Fruit fly (Drosophila melanogaster) S2 (cell line): ENCODE measurements around the gene CG3625.

Source experiments
- CG8478 ChIP-seq: fragments of >200 bp; optimal IDR thresholded peaks from 2 replicates; lab custom pipeline; 2018
- CTCF ChIP-seq, 2 experiments: fragments of >200 bp; optimal IDR thresholded peaks; 2 replicates each; lab custom pipeline; 2018

CG3625 gene

DNA sequence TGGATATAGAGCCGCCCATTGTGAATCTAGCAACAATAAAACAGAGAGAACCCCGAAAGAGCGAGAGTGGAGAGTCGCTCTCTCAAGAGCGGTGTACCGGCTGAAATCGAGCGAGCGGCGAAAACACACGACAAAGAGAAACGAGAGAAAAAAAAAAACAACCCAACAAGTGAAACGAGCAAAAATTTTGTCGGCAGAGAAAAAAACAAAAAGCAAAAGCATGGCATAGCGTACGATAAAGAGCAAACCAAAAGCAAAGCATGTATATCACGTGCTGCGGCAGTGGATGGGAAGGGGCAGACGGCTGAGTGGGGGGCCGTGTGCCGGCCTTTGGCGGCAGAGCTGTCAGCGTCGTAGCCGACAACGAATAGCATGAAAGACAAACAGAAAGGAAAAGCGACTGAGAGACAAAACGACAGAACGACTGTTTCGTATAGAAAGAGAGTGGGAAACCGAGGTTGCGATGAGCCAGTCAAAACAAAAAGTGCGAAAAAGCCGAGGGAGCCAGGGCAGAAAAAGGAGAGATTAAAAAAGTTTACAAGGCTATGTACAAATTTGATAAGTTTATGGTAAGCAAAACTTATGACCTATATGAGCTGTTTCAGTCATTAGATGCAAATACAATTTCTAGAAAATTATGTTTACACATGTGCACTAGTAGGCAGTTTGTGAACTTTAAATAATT lies 44.8 kb downstream of the CG3625 start:
- TF ChIP-seq CG8478 (lab: Kevin White, UChicago) (no peak), CTCF (optimal IDR thresholded peaks at IDR 0.05; lab: Kevin White, UChicago) (no peak)

DNA sequence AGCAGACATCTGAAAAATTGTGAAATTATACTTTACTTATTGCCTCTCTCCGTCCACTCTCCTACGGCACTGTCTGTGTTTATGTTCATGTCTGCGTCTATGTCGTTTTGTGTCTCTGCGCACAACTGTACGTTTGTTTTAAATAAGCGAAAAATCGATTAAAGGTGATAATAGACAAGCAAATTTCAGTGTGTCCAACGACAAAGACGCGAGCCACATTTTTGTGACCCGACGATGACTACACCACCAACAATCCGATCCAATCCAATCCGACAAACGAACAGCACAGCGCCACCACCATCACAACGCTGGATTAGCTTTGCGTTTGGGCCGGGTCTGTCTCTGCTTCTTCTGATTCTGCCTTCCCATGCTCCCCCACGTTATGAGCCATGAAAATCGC lies 47.0 kb downstream of the CG3625 start:
- TF ChIP-seq CG8478 (lab: Kevin White, UChicago) (no peak), CTCF (optimal IDR thresholded peaks at IDR 0.05; lab: Kevin White, UChicago) (no peak)

DNA sequence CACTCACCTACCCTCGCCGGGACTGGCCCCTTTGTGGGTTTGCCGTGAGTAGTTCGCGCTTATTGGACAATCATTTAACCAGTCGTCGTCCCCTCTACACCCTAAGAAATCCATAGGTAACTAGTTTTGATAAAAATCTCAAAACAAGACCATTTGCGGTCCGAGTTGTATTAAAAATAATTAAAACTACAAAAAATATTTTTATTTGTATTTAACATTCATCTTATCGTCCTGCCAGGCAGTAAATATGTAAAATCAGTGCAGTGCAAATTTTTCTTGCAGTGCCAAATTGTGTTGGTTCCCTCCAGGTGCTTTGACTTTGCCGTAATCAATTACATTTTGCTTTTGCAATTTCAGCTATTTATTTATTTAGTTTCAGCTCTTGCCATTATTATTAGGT lies 47.8 kb downstream of the CG3625 start:
- TF ChIP-seq CG8478 (lab: Kevin White, UChicago): no peak
- no peak for TF ChIP-seq CTCF (optimal IDR thresholded peaks at IDR 0.05; lab: Kevin White, UChicago)

DNA sequence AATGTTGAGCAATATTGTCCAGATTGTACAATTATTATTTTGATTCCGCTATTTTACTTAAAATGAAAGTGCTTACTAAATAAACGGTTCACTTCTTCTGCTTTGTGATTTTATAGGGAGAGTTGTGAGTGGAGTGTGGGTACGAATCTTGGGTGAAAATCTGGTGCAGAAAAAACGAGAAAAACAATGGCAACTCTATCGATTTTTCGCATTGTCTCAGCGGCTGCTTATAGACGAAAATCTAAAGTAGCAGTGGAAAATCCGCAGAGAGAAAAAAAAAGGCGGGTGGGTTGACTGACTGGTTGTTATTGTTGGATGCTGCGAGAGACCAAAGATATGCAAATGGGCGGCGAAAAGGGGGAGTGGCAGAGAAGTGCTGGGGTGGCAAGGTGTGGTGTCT lies 48.5 kb downstream of the CG3625 start:
- TF ChIP-seq CG8478 (lab: Kevin White, UChicago) (no peak), CTCF (optimal IDR thresholded peaks at IDR 0.05; lab: Kevin White, UChicago) (no peak)

DNA sequence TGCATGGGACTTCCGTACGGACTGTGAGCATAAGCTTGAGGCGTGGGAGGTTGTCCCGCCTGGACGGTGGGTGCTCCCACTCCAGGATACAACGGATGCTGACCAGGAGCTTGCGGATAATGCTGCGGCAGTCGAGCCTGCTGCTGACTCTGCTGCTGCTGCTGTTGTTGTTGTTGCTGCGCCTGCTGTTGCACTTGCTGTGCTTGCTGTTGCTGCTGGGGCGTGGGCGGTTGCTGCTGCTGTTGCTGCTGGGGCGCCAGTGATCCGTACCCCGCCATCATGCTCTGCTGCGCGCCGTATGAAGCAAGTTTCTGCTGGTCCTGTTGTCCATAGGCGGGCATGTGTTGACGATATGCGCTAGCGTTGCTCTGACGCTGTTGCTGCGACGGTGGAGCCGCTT lies 50.2 kb downstream of the CG3625 start:
- no peak for TF ChIP-seq CTCF (optimal IDR thresholded peaks at IDR 0.05; lab: Kevin White, UChicago)
- no peak for TF ChIP-seq CG8478 (lab: Kevin White, UChicago)

DNA sequence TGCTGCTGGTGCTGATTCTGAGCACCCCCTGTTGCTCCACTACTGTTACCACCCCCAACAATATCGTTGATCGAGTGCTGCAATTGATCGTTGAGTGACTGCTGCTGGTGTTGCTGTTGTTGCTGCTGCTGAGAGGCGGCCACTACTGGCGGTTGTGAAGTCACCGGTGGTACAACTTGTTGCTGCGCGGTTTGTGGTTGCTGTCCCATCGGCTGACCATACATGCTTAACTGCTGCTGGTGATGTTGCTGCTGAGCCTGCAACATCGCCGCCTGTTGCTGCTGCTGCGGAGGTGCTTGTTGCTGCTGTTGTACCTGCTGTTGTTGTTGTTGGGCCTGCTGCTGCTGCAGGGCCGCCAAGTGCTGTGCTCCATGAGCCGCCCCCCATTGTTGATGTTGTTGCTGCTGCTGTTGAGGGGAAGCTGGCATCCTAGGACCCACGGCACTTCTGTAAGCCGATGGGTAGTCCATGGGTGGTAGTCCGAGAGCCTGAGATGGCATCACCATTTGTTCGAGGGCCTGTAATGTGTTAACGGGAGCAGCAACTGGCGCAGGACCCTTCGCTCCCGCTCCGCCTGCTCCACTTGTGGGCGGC lies 51.3 kb downstream of the CG3625 start:
- no peak for TF ChIP-seq CTCF (optimal IDR thresholded peaks at IDR 0.05; lab: Kevin White, UChicago)
- TF ChIP-seq CG8478 (lab: Kevin White, UChicago): no peak
